Worm (Caenorhabditis elegans) whole organism, L4 larva: ENCODE measurements around the gene metl-6.

Source experiments
- F37D6.2 ChIP-seq: sonication (generic microtip); optimal IDR thresholded peaks from 2 replicates; lab custom pipeline; 2016; ENCODE audit warnings: mild to moderate bottlenecking, missing genetic modification characterization, missing compliant biosample characterization
- R02D3.7 ChIP-seq: fragments of 150-350 bp; sonication (generic microtip); optimal IDR thresholded peaks from 3 replicates; lab custom pipeline; 2014; ENCODE audit warnings: missing biosample characterization, missing genetic modification characterization
- T20F7.1 ChIP-seq: fragments of 200-800 bp; sonication (Bioruptor generic); optimal IDR thresholded peaks from 2 replicates; lab custom pipeline; 2018; ENCODE audit warnings: mild to moderate bottlenecking, missing genetic modification characterization, missing compliant biosample characterization
- Y48G9A.11 ChIP-seq: fragments of 200-800 bp; sonication (Bioruptor generic); IDR thresholded peaks from 2 replicates; pipeline ENCODE4 v1.3.6; 2022; ENCODE audit warnings: missing genetic modification reagents, missing genetic modification characterization, missing compliant biosample characterization
- Y5F2A.4 ChIP-seq: fragments of 200-800 bp; sonication (Bioruptor generic); optimal IDR thresholded peaks from 2 replicates; lab custom pipeline; 2018; ENCODE audit warnings: mild to moderate bottlenecking, missing genetic modification characterization, missing compliant biosample characterization
- Y75B8A.6 ChIP-seq: fragments of 200-800 bp; sonication (Bioruptor generic); IDR thresholded peaks from 2 replicates; pipeline ENCODE4 v1.3.6; 2022; ENCODE audit warnings: missing genetic modification reagents, missing genetic modification characterization, missing compliant biosample characterization
- ZK546.5 ChIP-seq, 2 experiments: sonication (generic microtip); optimal IDR thresholded peaks; 2 replicates each; lab custom pipeline; 2017; ENCODE audit warnings: missing biosample characterization in 2 of 2, missing genetic modification characterization in 2 of 2
- aha-1 ChIP-seq: fragments of 150-350 bp; peaks from one replicate; lab custom pipeline; 2014; ENCODE audit warnings: missing biosample characterization, missing genetic modification characterization
- ceh-20 ChIP-seq: fragments of 200-800 bp; sonication (Bioruptor generic); IDR thresholded peaks from 2 replicates; pipeline ENCODE4 v1.3.6; 2022; ENCODE audit warnings: missing genetic modification reagents, missing genetic modification characterization, missing compliant biosample characterization
- ceh-62 ChIP-seq: sonication (generic microtip); optimal IDR thresholded peaks from 2 replicates; lab custom pipeline; 2017; ENCODE audit warnings: missing biosample characterization, missing genetic modification characterization
- ces-1 ChIP-seq: fragments of 150-350 bp; sonication (generic microtip); optimal IDR thresholded peaks from 4 replicates; lab custom pipeline; 2014; ENCODE audit warnings: missing biosample characterization, missing genetic modification reagents, missing genetic modification characterization
- cey-2 ChIP-seq: sonication (generic microtip); optimal IDR thresholded peaks from 3 replicates; lab custom pipeline; 2017; ENCODE audit warnings: missing genetic modification characterization, mild to moderate bottlenecking, missing compliant biosample characterization, antibody characterized with exemption, borderline replicate concordance; ENCODE audit not compliant: insufficient read depth
- duxl-1 ChIP-seq: sonication (generic microtip); optimal IDR thresholded peaks from 2 replicates; lab custom pipeline; 2016; ENCODE audit warnings: mild to moderate bottlenecking, missing genetic modification characterization, moderate library complexity, missing compliant biosample characterization; ENCODE audit not compliant: poor library complexity
- egl-27 ChIP-seq: sonication (generic microtip); optimal IDR thresholded peaks from 3 replicates; lab custom pipeline; 2017; ENCODE audit warnings: missing biosample characterization, missing genetic modification reagents, missing genetic modification characterization
- fkh-10 ChIP-seq: fragments of 150-350 bp; optimal IDR thresholded peaks from 2 replicates; lab custom pipeline; 2014; ENCODE audit warnings: missing biosample characterization, missing genetic modification reagents, missing genetic modification characterization
- fos-1 ChIP-seq: fragments of 150-350 bp; optimal IDR thresholded peaks from 2 replicates; lab custom pipeline; 2014; ENCODE audit warnings: missing biosample characterization, missing genetic modification characterization
- hif-1 ChIP-seq, 2 experiments: sonication (generic microtip); optimal IDR thresholded peaks; 2 replicates each; lab custom pipeline; 2016 to 2017; ENCODE audit warnings: missing compliant biosample characterization in 2 of 2, missing genetic modification characterization in 2 of 2, missing genetic modification reagents in 2 of 2, missing genotype in 2 of 2, mild to moderate bottlenecking in 1 of 2
- lir-3 ChIP-seq: sonication (generic microtip); optimal IDR thresholded peaks from 2 replicates; lab custom pipeline; 2016; ENCODE audit warnings: mild to moderate bottlenecking, missing genetic modification characterization, missing compliant biosample characterization
- lsy-2 ChIP-seq, 2 experiments: fragments of 150-350 bp in 1 of 2; sonication (generic microtip) in 1 of 2; optimal IDR thresholded peaks; 2 replicates each; lab custom pipeline; 2014 to 2017; ENCODE audit warnings: missing biosample characterization in 2 of 2, missing genetic modification characterization in 2 of 2
- mdl-1 ChIP-seq, 2 experiments: fragments of 150-350 bp in 1 of 2; sonication (generic microtip) in 1 of 2; optimal IDR thresholded peaks; 2 replicates each; lab custom pipeline; 2014 to 2017; ENCODE audit warnings: missing biosample characterization in 2 of 2, missing genetic modification characterization in 2 of 2
- mep-1 ChIP-seq: fragments of 150-350 bp; sonication (generic microtip); optimal IDR thresholded peaks from 3 replicates; lab custom pipeline; 2014; ENCODE audit warnings: missing biosample characterization, missing genetic modification characterization
- mes-2 ChIP-seq: sonication (generic microtip); optimal IDR thresholded peaks from 2 replicates; lab custom pipeline; 2016; ENCODE audit warnings: missing genotype, mild to moderate bottlenecking, missing genetic modification characterization, missing compliant biosample characterization; ENCODE audit not compliant: poor library complexity, severe bottlenecking
- mxl-2 ChIP-seq: fragments of 200-800 bp; sonication (Bioruptor generic); conservative IDR thresholded peaks from 2 replicates; pipeline ENCODE4 v1.3.6; 2022; ENCODE audit warnings: missing genetic modification reagents, missing genetic modification characterization, missing compliant biosample characterization
- mxl-3 ChIP-seq: fragments of 200-800 bp; sonication (Bioruptor generic); optimal IDR thresholded peaks from 2 replicates; lab custom pipeline; 2018; ENCODE audit warnings: mild to moderate bottlenecking, missing genetic modification characterization, missing compliant biosample characterization
- nhr-11 ChIP-seq: fragments of 150-350 bp; optimal IDR thresholded peaks from 2 replicates; lab custom pipeline; 2014; ENCODE audit warnings: missing biosample characterization, missing genetic modification characterization
- nhr-111 ChIP-seq: fragments of 200-800 bp; sonication (Bioruptor generic); optimal IDR thresholded peaks from 2 replicates; lab custom pipeline; 2018; ENCODE audit warnings: mild to moderate bottlenecking, missing genetic modification characterization, missing compliant biosample characterization
- nhr-48 ChIP-seq: sonication (generic microtip); optimal IDR thresholded peaks from 2 replicates; lab custom pipeline; 2016; ENCODE audit warnings: mild to moderate bottlenecking, missing genetic modification characterization, missing compliant biosample characterization
- nhr-6 ChIP-seq: fragments of 150-350 bp; optimal IDR thresholded peaks from 2 replicates; lab custom pipeline; 2014; ENCODE audit warnings: missing biosample characterization, missing genetic modification characterization
- nhr-76 ChIP-seq: fragments of 150-350 bp; optimal IDR thresholded peaks from 2 replicates; lab custom pipeline; 2014; ENCODE audit warnings: missing biosample characterization, missing genetic modification characterization
- nhr-77 ChIP-seq: fragments of 150-350 bp; optimal IDR thresholded peaks from 2 replicates; lab custom pipeline; 2014; ENCODE audit warnings: missing biosample characterization, missing genetic modification characterization
- pqm-1 ChIP-seq: sonication (generic microtip); optimal IDR thresholded peaks from 2 replicates; lab custom pipeline; 2017; ENCODE audit warnings: missing biosample characterization, missing genetic modification characterization
- rbr-2 ChIP-seq: sonication (generic microtip); optimal IDR thresholded peaks from 2 replicates; lab custom pipeline; 2016; ENCODE audit warnings: missing genotype, missing genetic modification characterization, missing compliant biosample characterization
- sdz-12 ChIP-seq: fragments of 200-800 bp; sonication (Bioruptor generic); optimal IDR thresholded peaks from 2 replicates; lab custom pipeline; 2018; ENCODE audit warnings: mild to moderate bottlenecking, missing genetic modification characterization, missing compliant biosample characterization
- set-16 ChIP-seq: fragments of 200-800 bp; sonication (Bioruptor generic); IDR thresholded peaks from 2 replicates; pipeline ENCODE4 v1.3.6; 2022; ENCODE audit warnings: missing genetic modification reagents, missing genetic modification characterization, missing compliant biosample characterization
- skn-1 ChIP-seq: fragments of 150-350 bp; optimal IDR thresholded peaks from 2 replicates; lab custom pipeline; 2014; ENCODE audit warnings: missing biosample characterization, missing genetic modification characterization
- unc-130 ChIP-seq: sonication (generic microtip); optimal IDR thresholded peaks from 2 replicates; lab custom pipeline; 2016; ENCODE audit warnings: missing genetic modification reagents, missing genetic modification characterization, missing compliant biosample characterization
- unc-62 ChIP-seq, 3 experiments: fragments of 150-350 bp in 1 of 3; sonication (generic microtip); optimal IDR thresholded peaks in 2 of 3; peaks in 1 of 3; 1 replicate in 1 of 3; 2 replicates in 2 of 3; lab custom pipeline; 2014 to 2017; ENCODE audit warnings: missing biosample characterization in 3 of 3, missing genetic modification characterization in 3 of 3, missing genetic modification reagents in 3 of 3, missing genotype in 1 of 3
- zag-1 ChIP-seq: fragments of 150-350 bp; optimal IDR thresholded peaks from 2 replicates; lab custom pipeline; 2014; ENCODE audit warnings: missing biosample characterization, missing genetic modification characterization
- zfp-2 ChIP-seq: sonication (generic microtip); optimal IDR thresholded peaks from 2 replicates; lab custom pipeline; 2016; ENCODE audit warnings: mild to moderate bottlenecking, missing genetic modification characterization, missing compliant biosample characterization
- zfp-3 ChIP-seq: fragments of 200-800 bp; sonication (Bioruptor generic); conservative IDR thresholded peaks from 2 replicates; pipeline ENCODE4 v1.3.6; 2022; ENCODE audit warnings: missing genetic modification reagents, missing genetic modification characterization, missing compliant biosample characterization
- zip-2 ChIP-seq: fragments of 150-350 bp; optimal IDR thresholded peaks from 2 replicates; lab custom pipeline; 2014; ENCODE audit warnings: missing biosample characterization, missing genetic modification characterization
- ztf-11 ChIP-seq: fragments of 150-350 bp; optimal IDR thresholded peaks from 2 replicates; lab custom pipeline; 2014; ENCODE audit warnings: missing biosample characterization, missing genetic modification characterization
- ztf-7 ChIP-seq: fragments of 150-350 bp; optimal IDR thresholded peaks from 2 replicates; lab custom pipeline; 2014; ENCODE audit warnings: missing biosample characterization, missing genetic modification characterization

metl-6 gene

DNA sequence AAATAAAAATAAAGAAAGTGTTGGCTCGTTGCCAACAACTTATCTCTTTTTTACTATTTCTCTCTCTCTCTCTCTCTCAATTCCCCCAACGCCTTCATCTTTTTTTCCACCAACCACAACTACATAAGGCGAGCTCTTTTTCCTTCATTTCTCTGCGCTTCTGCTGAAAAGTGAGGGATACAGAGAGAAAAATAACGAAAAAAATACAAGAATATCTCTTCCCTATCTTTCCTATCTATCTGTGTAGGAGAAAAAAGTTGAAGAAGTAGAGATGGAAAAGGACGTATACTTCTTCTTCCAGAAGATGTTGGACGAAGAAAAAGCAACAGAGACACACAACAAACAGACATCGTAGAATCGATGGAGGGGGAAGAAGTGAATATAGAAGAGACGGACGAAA, 22.7 kb downstream of the metl-6 start:
- TF ChIP-seq unc-130 (GFP tag; lab: Kevin White, UChicago) = no peak
- TF ChIP-seq ztf-11 (tag; lab: Kevin White, UChicago) = no peak
- no peak for TF ChIP-seq nhr-11 (tag; lab: Kevin White, UChicago)
- peak; percentile 31 to 65 for TF ChIP-seq lsy-2 (tag; optimal IDR thresholded peaks at IDR 0.05; lab: Kevin White, UChicago)
- TF ChIP-seq rbr-2 (tag; lab: Kevin White, UChicago) = peak; percentile 16
- TF ChIP-seq sdz-12 (GFP tag; lab: Kevin White, UChicago) = no peak
- TF ChIP-seq mdl-1 (tag; optimal IDR thresholded peaks at IDR 0.05; lab: Kevin White, UChicago) = no peak
- TF ChIP-seq lir-3 (tag; lab: Kevin White, UChicago) = no peak
- TF ChIP-seq nhr-111 (GFP tag; lab: Kevin White, UChicago) = no peak
- TF ChIP-seq zag-1 (tag; lab: Kevin White, UChicago) = no peak
- peak; percentile 89 for TF ChIP-seq aha-1 (tag; lab: Kevin White, UChicago)
- no peak for TF ChIP-seq ces-1 (GFP tag; lab: Kevin White, UChicago)
- TF ChIP-seq Y5F2A.4 (GFP tag; lab: Kevin White, UChicago) = no peak
- no peak for TF ChIP-seq ZK546.5 (tag; optimal IDR thresholded peaks at IDR 0.05; lab: Kevin White, UChicago)
- no peak for TF ChIP-seq ceh-62 (tag; lab: Kevin White, UChicago)
- no peak for TF ChIP-seq F37D6.2
- no peak for TF ChIP-seq mxl-3 (GFP tag; lab: Kevin White, UChicago)
- TF ChIP-seq fkh-10 (GFP tag; lab: Kevin White, UChicago) = peak; percentile 38
- no peak for TF ChIP-seq skn-1
- no peak for TF ChIP-seq zfp-3 (GFP tag; lab: Robert Waterston, UW)
- TF ChIP-seq duxl-1 (tag; lab: Kevin White, UChicago) = no peak
- no peak for TF ChIP-seq set-16
- no peak for TF ChIP-seq mes-2 (tag; lab: Kevin White, UChicago)
- peak; percentile 17 for TF ChIP-seq mep-1 (tag; lab: Kevin White, UChicago)
- no peak for TF ChIP-seq zip-2 (tag; lab: Kevin White, UChicago)
- TF ChIP-seq mxl-2 (GFP tag; lab: Robert Waterston, UW) = no peak
- TF ChIP-seq zfp-2 = no peak
- no peak for TF ChIP-seq nhr-76 (tag; lab: Kevin White, UChicago)
- TF ChIP-seq nhr-6 (tag; lab: Kevin White, UChicago) = no peak
- no peak for TF ChIP-seq ceh-20 (GFP tag; lab: Robert Waterston, UW)
- TF ChIP-seq hif-1 (tag; optimal IDR thresholded peaks at IDR 0.05; lab: Kevin White, UChicago) = no peak
- TF ChIP-seq pqm-1 (tag; lab: Kevin White, UChicago) = no peak
- no peak for TF ChIP-seq fos-1 (tag; lab: Kevin White, UChicago)
- TF ChIP-seq R02D3.7 = no peak
- TF ChIP-seq Y75B8A.6 (GFP tag; lab: Robert Waterston, UW) = no peak
- no peak for TF ChIP-seq nhr-48
- no peak for TF ChIP-seq nhr-77 (tag; lab: Kevin White, UChicago)
- no peak for TF ChIP-seq cey-2 (tag; lab: Kevin White, UChicago)
- TF ChIP-seq T20F7.1 = no peak
- no peak for TF ChIP-seq egl-27
- TF ChIP-seq Y48G9A.11 = no peak
- TF ChIP-seq unc-62 (GFP tag; optimal IDR thresholded peaks at IDR 0.05 in 1 of 2; lab: Kevin White, UChicago) = peak in 1 of 2 experiments; percentile 44
- TF ChIP-seq unc-62 (tag; optimal IDR thresholded peaks at IDR 0.05; lab: Kevin White, UChicago) = no peak
- no peak for TF ChIP-seq ztf-7 (tag; lab: Kevin White, UChicago)
